Worm (Caenorhabditis elegans) whole organism, L1 larva: ENCODE measurements around the gene H14A12.3.
"Not testable (repeated sequence)": the region's sequence is repeated elsewhere in the genome, so short reads cannot be mapped to it uniquely, and the experiment has no call there.

Experiments used
- C16A3.4 ChIP-seq: fragments of 150-350 bp; optimal IDR thresholded peaks from 2 replicates; lab custom pipeline; 2014; ENCODE audit warnings: missing biosample characterization, missing genetic modification characterization
- Y116A8C.19 ChIP-seq: sonication (generic microtip); optimal IDR thresholded peaks from 2 replicates; lab custom pipeline; 2016; ENCODE audit warnings: missing compliant biosample characterization, missing genetic modification characterization, borderline replicate concordance
- ama-1 ChIP-seq: fragments of 150-350 bp; optimal IDR thresholded peaks from 2 replicates; lab custom pipeline; 2014
- blmp-1 ChIP-seq: fragments of 150-350 bp; optimal IDR thresholded peaks from 2 replicates; lab custom pipeline; 2014; ENCODE audit warnings: missing biosample characterization, missing genetic modification characterization
- ceh-63 ChIP-seq: fragments of 200-800 bp; sonication (Bioruptor generic); optimal IDR thresholded peaks from 2 replicates; lab custom pipeline; 2018; ENCODE audit warnings: mild to moderate bottlenecking, missing genetic modification characterization, missing compliant biosample characterization
- ceh-8 ChIP-seq: fragments of 200-800 bp; sonication (Bioruptor generic); optimal IDR thresholded peaks from 2 replicates; lab custom pipeline; 2018; ENCODE audit warnings: mild to moderate bottlenecking, missing genetic modification characterization, moderate library complexity, missing compliant biosample characterization
- ceh-82 ChIP-seq, 3 experiments: fragments of 150-350 bp in 1 of 3; sonication (generic microtip) in 2 of 3; optimal IDR thresholded peaks; 2 replicates each; lab custom pipeline; 2014 to 2017; ENCODE audit warnings: missing biosample characterization in 3 of 3, missing genetic modification characterization in 3 of 3
- ceh-88 ChIP-seq: fragments of 200-800 bp; sonication (Bioruptor generic); IDR thresholded peaks from 2 replicates; pipeline ENCODE4 v1.3.6; 2022; ENCODE audit warnings: missing genetic modification characterization, missing compliant biosample characterization
- ceh-90 ChIP-seq: sonication (generic microtip); optimal IDR thresholded peaks from 2 replicates; lab custom pipeline; 2016; ENCODE audit warnings: missing genetic modification characterization, missing compliant biosample characterization
- ces-1 ChIP-seq: fragments of 150-350 bp; optimal IDR thresholded peaks from 2 replicates; lab custom pipeline; 2014; ENCODE audit warnings: missing biosample characterization, missing genetic modification reagents, missing genetic modification characterization
- dsc-1 ChIP-seq: sonication (generic microtip); optimal IDR thresholded peaks from 2 replicates; lab custom pipeline; 2016; ENCODE audit warnings: mild to moderate bottlenecking, missing genetic modification characterization, missing compliant biosample characterization
- efl-1 ChIP-seq, 4 experiments: fragments of 150-350 bp; optimal IDR thresholded peaks in 3 of 4; peaks in 1 of 4; 1 replicate in 1 of 4; 2 replicates in 3 of 4; lab custom pipeline; 2014; ENCODE audit warnings: missing biosample characterization in 2 of 4, missing genetic modification characterization in 2 of 4, missing genetic modification reagents in 2 of 4
- elt-2 ChIP-seq: sonication (generic microtip); optimal IDR thresholded peaks from 2 replicates; lab custom pipeline; 2016; ENCODE audit warnings: missing genetic modification characterization, mild to moderate bottlenecking, inconsistent platforms, missing compliant biosample characterization, missing genetic modification reagents
- fkh-10 ChIP-seq: sonication (generic microtip); optimal IDR thresholded peaks from 2 replicates; lab custom pipeline; 2017; ENCODE audit warnings: missing biosample characterization, missing genetic modification reagents, missing genetic modification characterization
- fkh-4 ChIP-seq: sonication (generic microtip); optimal IDR thresholded peaks from 2 replicates; lab custom pipeline; 2016; ENCODE audit warnings: missing compliant biosample characterization, missing genetic modification characterization, borderline replicate concordance
- fkh-8 ChIP-seq: sonication (generic microtip); optimal IDR thresholded peaks from 2 replicates; lab custom pipeline; 2016; ENCODE audit warnings: mild to moderate bottlenecking, missing genetic modification characterization, missing compliant biosample characterization
- fos-1 ChIP-seq: fragments of 150-350 bp; optimal IDR thresholded peaks from 2 replicates; lab custom pipeline; 2014; ENCODE audit warnings: missing biosample characterization, missing genetic modification characterization
- hlh-17 ChIP-seq: fragments of 200-800 bp; sonication (Bioruptor generic); optimal IDR thresholded peaks from 2 replicates; lab custom pipeline; 2018; ENCODE audit warnings: missing genetic modification characterization, mild to moderate bottlenecking, missing compliant biosample characterization, moderate library complexity, borderline replicate concordance
- hlh-4 ChIP-seq: sonication (generic microtip); optimal IDR thresholded peaks from 2 replicates; lab custom pipeline; 2016; ENCODE audit warnings: mild to moderate bottlenecking, missing genetic modification characterization, missing compliant biosample characterization
- irx-1 ChIP-seq: sonication (generic microtip); optimal IDR thresholded peaks from 2 replicates; lab custom pipeline; 2016; ENCODE audit warnings: missing genetic modification characterization, missing compliant biosample characterization
- isw-1 ChIP-seq: fragments of 200-800 bp; sonication (Bioruptor generic); IDR thresholded peaks from 2 replicates; pipeline ENCODE4 v1.3.6; 2022; ENCODE audit warnings: missing genetic modification characterization, missing compliant biosample characterization
- jun-1 ChIP-seq: fragments of 150-350 bp; optimal IDR thresholded peaks from 2 replicates; lab custom pipeline; 2014; ENCODE audit warnings: missing biosample characterization, missing genetic modification reagents, missing genetic modification characterization
- lin-13 ChIP-seq: fragments of 150-350 bp; optimal IDR thresholded peaks from 2 replicates; lab custom pipeline; 2014; ENCODE audit warnings: missing biosample characterization, missing genetic modification reagents, missing genetic modification characterization
- lin-14 ChIP-seq: fragments of 200-800 bp; sonication (Bioruptor generic); optimal IDR thresholded peaks from 2 replicates; lab custom pipeline; 2018; ENCODE audit warnings: mild to moderate bottlenecking, missing genetic modification characterization, moderate library complexity, missing compliant biosample characterization
- lin-35 ChIP-seq, 2 experiments: fragments of 150-350 bp; optimal IDR thresholded peaks; 2 replicates each; lab custom pipeline; 2014; ENCODE audit warnings: missing biosample characterization in 2 of 2, missing genetic modification characterization in 2 of 2, missing genetic modification reagents in 2 of 2
- lsy-2 ChIP-seq, 2 experiments: fragments of 150-350 bp; optimal IDR thresholded peaks; 2 replicates each; lab custom pipeline; 2014; ENCODE audit warnings: missing biosample characterization in 2 of 2, missing genetic modification characterization in 2 of 2
- mdl-1 ChIP-seq, 2 experiments: fragments of 150-350 bp; optimal IDR thresholded peaks; 2 replicates each; lab custom pipeline; 2014 to 2017; ENCODE audit warnings: missing biosample characterization in 2 of 2, missing genetic modification characterization in 2 of 2, inconsistent platforms in 1 of 2
- mep-1 ChIP-seq: fragments of 150-350 bp; optimal IDR thresholded peaks from 2 replicates; lab custom pipeline; 2014; ENCODE audit warnings: missing biosample characterization, missing genetic modification characterization
- nhr-12 ChIP-seq: sonication (generic microtip); optimal IDR thresholded peaks from 2 replicates; lab custom pipeline; 2017; ENCODE audit warnings: missing biosample characterization, missing genetic modification characterization
- nhr-19 ChIP-seq: fragments of 200-800 bp; sonication (Bioruptor generic); conservative IDR thresholded peaks from 2 replicates; pipeline ENCODE4 v1.3.6; 2022; ENCODE audit warnings: missing genetic modification characterization, missing compliant biosample characterization
- nhr-237 ChIP-seq: fragments of 150-350 bp; optimal IDR thresholded peaks from 2 replicates; lab custom pipeline; 2014; ENCODE audit warnings: missing biosample characterization, missing genetic modification characterization
- nhr-71 ChIP-seq: sonication (generic microtip); optimal IDR thresholded peaks from 2 replicates; lab custom pipeline; 2016; ENCODE audit warnings: mild to moderate bottlenecking, missing genetic modification characterization, moderate library complexity, missing compliant biosample characterization
- nhr-84 ChIP-seq: sonication (generic microtip); optimal IDR thresholded peaks from 2 replicates; lab custom pipeline; 2017; ENCODE audit warnings: missing biosample characterization, missing genetic modification characterization
- nhr-90 ChIP-seq: sonication (generic microtip); optimal IDR thresholded peaks from 2 replicates; lab custom pipeline; 2016; ENCODE audit warnings: mild to moderate bottlenecking, missing genetic modification characterization, missing compliant biosample characterization; ENCODE audit not compliant: poor library complexity
- snu-23 ChIP-seq: sonication (generic microtip); optimal IDR thresholded peaks from 2 replicates; lab custom pipeline; 2016; ENCODE audit warnings: missing genetic modification characterization, missing compliant biosample characterization
- sox-4 ChIP-seq: sonication (generic microtip); optimal IDR thresholded peaks from 2 replicates; lab custom pipeline; 2016; ENCODE audit warnings: missing genetic modification characterization, missing compliant biosample characterization
- sptf-1 ChIP-seq: fragments of 150-350 bp; optimal IDR thresholded peaks from 2 replicates; lab custom pipeline; 2014; ENCODE audit warnings: missing biosample characterization, missing genetic modification characterization
- swsn-7 ChIP-seq: sonication (generic microtip); optimal IDR thresholded peaks from 2 replicates; lab custom pipeline; 2016; ENCODE audit warnings: missing genetic modification characterization, missing compliant biosample characterization
- tbx-2 ChIP-seq: sonication (generic microtip); optimal IDR thresholded peaks from 2 replicates; lab custom pipeline; 2016; ENCODE audit warnings: missing genetic modification characterization, missing compliant biosample characterization
- tlp-1 ChIP-seq: fragments of 150-350 bp; optimal IDR thresholded peaks from 2 replicates; lab custom pipeline; 2014; ENCODE audit warnings: missing biosample characterization, missing genetic modification characterization
- unc-130 ChIP-seq: fragments of 150-350 bp; optimal IDR thresholded peaks from 2 replicates; lab custom pipeline; 2017; ENCODE audit warnings: missing biosample characterization, missing genetic modification characterization, inconsistent platforms
- unc-62 ChIP-seq: fragments of 150-350 bp; optimal IDR thresholded peaks from 2 replicates; lab custom pipeline; 2014; ENCODE audit warnings: missing biosample characterization, missing genetic modification reagents, missing genetic modification characterization
- xbp-1 ChIP-seq: sonication (generic microtip); optimal IDR thresholded peaks from 2 replicates; lab custom pipeline; 2016; ENCODE audit warnings: missing genetic modification characterization, missing compliant biosample characterization
- zip-4 ChIP-seq: fragments of 200-800 bp; sonication (Bioruptor generic); optimal IDR thresholded peaks from 2 replicates; lab custom pipeline; 2018; ENCODE audit warnings: mild to moderate bottlenecking, missing genetic modification characterization, moderate library complexity, missing compliant biosample characterization

Gene H14A12.3

DNA sequence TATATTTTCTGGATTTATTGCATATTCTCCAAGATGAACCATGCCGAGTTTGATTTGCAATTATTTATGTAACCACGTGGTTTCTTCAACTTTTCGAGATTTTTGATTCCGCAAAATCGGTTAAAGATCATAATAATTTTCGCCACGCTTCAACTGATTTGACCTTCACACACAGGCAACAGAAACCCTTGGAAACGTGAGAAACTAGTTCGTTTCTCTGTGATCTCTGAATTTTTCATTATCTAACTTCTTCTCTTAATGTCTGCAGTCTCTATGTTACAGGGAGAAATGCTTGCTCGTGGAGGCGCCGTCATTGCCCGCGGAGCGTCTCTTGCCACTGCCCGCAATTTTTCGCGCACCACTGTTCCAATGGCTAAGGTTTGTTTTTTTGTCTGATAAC lies 1.8 kb downstream of the H14A12.3 start, which contains the start of gene fum-1 (continued):
- TF ChIP-seq lin-13 (GFP tag; lab: Kevin White, UChicago) (peak; percentile 9), ama-1 (peak; percentile 41), blmp-1 (peak; percentile 46), ceh-8 (GFP tag; lab: Kevin White, UChicago) (no peak), Y116A8C.19 (no peak)
- TF ChIP-seq, all 84 proteins: peak for 30

DNA sequence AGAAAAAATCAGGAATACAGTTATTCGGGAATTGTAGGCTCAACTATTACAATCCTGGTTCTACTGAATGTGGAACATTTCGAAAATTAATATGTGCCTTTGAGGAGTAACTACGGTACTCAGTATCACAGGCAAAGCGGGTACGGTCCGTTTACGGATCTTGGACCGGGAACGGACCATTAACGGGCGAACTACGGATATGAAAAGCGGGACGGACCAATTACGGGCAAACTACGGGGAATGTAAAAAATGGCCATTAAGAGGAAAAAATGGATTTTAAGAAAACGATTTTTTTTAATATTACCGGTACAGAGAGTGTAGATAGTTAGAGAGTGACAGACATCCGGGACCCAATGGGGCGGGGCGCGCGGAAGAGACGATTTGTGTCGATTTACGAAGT lies 5.4 kb downstream of the H14A12.3 start, which contains the start of gene H14A12.5:
Gene H14A12.5 (minus strand): TSS at position 101 of the 400 bp plus-strand sequence.
- not testable (repeated sequence) for TF ChIP-seq fkh-8, sox-4, nhr-90 (tag; lab: Kevin White, UChicago)
- TF ChIP-seq, all 84 proteins: peak for 0; not testable (repeated sequence) for 84

DNA sequence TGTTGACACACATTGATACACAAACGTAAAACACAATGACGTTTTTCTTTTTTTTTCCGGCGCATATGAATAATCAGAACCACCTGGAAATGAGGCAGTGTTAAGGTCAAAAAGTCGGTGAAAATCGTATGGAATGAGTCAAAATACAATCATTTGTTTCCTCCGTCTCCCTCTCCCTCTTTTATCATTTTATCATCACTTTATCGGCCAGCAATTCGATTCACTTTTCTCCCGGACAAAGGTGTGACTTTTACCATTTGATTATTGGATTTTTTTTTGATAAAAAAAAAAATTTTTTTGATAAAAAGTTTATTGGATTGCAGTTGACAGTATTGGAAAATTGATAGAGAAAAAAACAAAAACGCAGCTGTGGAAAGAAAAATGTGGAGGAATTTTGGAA lies 15.3 kb downstream of the H14A12.3 start:
- TF ChIP-seq nhr-19 (GFP tag; lab: Robert Waterston, UW) = no peak
- TF ChIP-seq lin-14 (GFP tag; lab: Kevin White, UChicago) = peak; percentile 5
- TF ChIP-seq nhr-237 (tag; lab: Kevin White, UChicago) = no peak
- TF ChIP-seq ces-1 (GFP tag; lab: Kevin White, UChicago) = no peak
- no peak for TF ChIP-seq ceh-82 (tag; optimal IDR thresholded peaks at IDR 0.05; lab: Kevin White, UChicago)
- TF ChIP-seq tlp-1 (tag; lab: Kevin White, UChicago) = peak; percentile 53
- TF ChIP-seq elt-2 (tag; lab: Kevin White, UChicago) = peak; percentile 89
- no peak for TF ChIP-seq fkh-10 (GFP tag; lab: Kevin White, UChicago)
- TF ChIP-seq tbx-2 (tag; lab: Kevin White, UChicago) = no peak
- no peak for TF ChIP-seq sptf-1 (tag; lab: Kevin White, UChicago)
- TF ChIP-seq irx-1 (tag; lab: Kevin White, UChicago) = no peak
- TF ChIP-seq blmp-1 = peak; percentile 39
- no peak for TF ChIP-seq snu-23 (GFP tag; lab: Kevin White, UChicago)
- no peak for TF ChIP-seq nhr-71
- no peak for TF ChIP-seq zip-4
- no peak for TF ChIP-seq mep-1 (tag; lab: Kevin White, UChicago)
- TF ChIP-seq sox-4 (tag; lab: Kevin White, UChicago) = no peak
- TF ChIP-seq isw-1 (GFP tag; lab: Robert Waterston, UW) = no peak
- no peak for TF ChIP-seq lsy-2 (tag; optimal IDR thresholded peaks at IDR 0.05; lab: Kevin White, UChicago)
- TF ChIP-seq Y116A8C.19 = no peak
- TF ChIP-seq nhr-12 (tag; lab: Kevin White, UChicago) = no peak
- TF ChIP-seq ceh-88 (GFP tag; lab: Robert Waterston, UW) = no peak
- peak in 1 of 2 experiments; percentile 4 for TF ChIP-seq lin-35 (GFP tag; optimal IDR thresholded peaks at IDR 0.05; lab: Kevin White, UChicago)
- TF ChIP-seq C16A3.4 = no peak
- no peak for TF ChIP-seq efl-1 (optimal IDR thresholded peaks at IDR 0.05; lab: Kevin White, UChicago)
- TF ChIP-seq efl-1 (GFP tag; optimal IDR thresholded peaks at IDR 0.05 in 1 of 2; lab: Kevin White, UChicago) = no peak
- TF ChIP-seq, all 84 proteins: peak for 5

DNA sequence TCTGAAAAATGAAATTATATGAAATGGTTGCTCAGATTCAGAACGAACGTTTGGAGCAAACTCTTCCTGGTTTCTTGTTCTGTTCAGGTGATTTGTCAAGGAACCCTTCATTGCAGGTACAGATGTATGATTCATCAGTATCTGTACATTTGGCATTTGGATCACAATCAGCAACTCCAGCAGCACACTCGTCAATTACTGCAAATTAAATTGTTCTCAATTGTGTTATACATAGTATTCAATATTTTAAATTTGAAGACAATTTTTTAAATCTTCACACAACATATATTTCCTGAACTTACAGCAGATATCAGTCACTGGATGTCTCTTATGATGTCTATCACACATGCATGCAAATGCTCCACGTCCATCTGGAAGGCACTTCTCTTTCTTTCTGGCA lies 21.2 kb downstream of the H14A12.3 start:
- TF ChIP-seq hlh-4 (no peak), fkh-4 (no peak), efl-1 (optimal IDR thresholded peaks at IDR 0.05; lab: Kevin White, UChicago) (no peak), efl-1 (GFP tag; optimal IDR thresholded peaks at IDR 0.05 in 1 of 2; lab: Kevin White, UChicago) (no peak), fkh-10 (GFP tag; lab: Kevin White, UChicago) (no peak), ceh-90 (tag; lab: Kevin White, UChicago) (no peak)

DNA sequence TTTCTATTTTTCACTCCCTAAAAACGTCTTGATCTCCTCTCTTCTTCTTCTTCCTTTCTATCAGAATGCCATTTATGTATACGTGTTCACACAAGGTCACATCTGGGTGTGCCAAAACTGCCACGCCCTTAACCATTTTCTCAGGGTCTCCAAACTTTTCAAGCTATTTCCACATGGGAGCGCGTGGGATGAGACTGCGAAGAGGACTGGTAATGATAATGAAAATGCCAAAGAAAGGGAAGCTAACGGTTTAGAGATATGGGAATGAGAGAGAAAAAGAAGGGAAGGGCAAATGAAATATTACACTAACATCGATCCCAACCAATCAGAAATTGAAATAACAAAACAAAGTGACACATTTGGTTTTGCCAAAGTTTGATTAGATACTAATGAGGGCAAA lies 24.7 kb downstream of the H14A12.3 start:
- TF ChIP-seq ceh-63 (GFP tag; lab: Kevin White, UChicago) (no peak), hlh-17 (GFP tag; lab: Kevin White, UChicago) (no peak), nhr-71 (peak; percentile 73), jun-1 (tag; lab: Kevin White, UChicago) (no peak), xbp-1 (tag; lab: Kevin White, UChicago) (peak; percentile 5), swsn-7 (tag; lab: Kevin White, UChicago) (no peak), unc-130 (peak; percentile 32), unc-62 (no peak), nhr-84 (tag; lab: Kevin White, UChicago) (no peak), mdl-1 (tag; optimal IDR thresholded peaks at IDR 0.05; lab: Kevin White, UChicago) (no peak), tbx-2 (tag; lab: Kevin White, UChicago) (peak; percentile 37), dsc-1 (tag; lab: Kevin White, UChicago) (no peak), lin-14 (GFP tag; lab: Kevin White, UChicago) (peak; percentile 94), lin-35 (GFP tag; optimal IDR thresholded peaks at IDR 0.05; lab: Kevin White, UChicago) (peak in 1 of 2 experiments; percentile 12), efl-1 (optimal IDR thresholded peaks at IDR 0.05; lab: Kevin White, UChicago) (peak in 1 of 2 experiments; percentile 3), efl-1 (GFP tag; optimal IDR thresholded peaks at IDR 0.05 in 1 of 2; lab: Kevin White, UChicago) (peak in 1 of 2 experiments; percentile 6), sox-4 (tag; lab: Kevin White, UChicago) (no peak), ceh-90 (tag; lab: Kevin White, UChicago) (no peak), snu-23 (GFP tag; lab: Kevin White, UChicago) (peak; percentile 76), fos-1 (no peak)
